Worm (Caenorhabditis elegans) whole organism, young adult: Measurements from ENCODE around the gene Y69A2AR.28.

Experiments
- B0261.1 ChIP-seq: sonication (generic microtip); optimal IDR thresholded peaks from 2 replicates; lab custom pipeline; 2016; ENCODE audit warnings: mild to moderate bottlenecking, missing genetic modification characterization, moderate library complexity, missing compliant biosample characterization
- C06A6.2 ChIP-seq: fragments of 200-800 bp; sonication (Bioruptor generic); conservative IDR thresholded peaks from 2 replicates; pipeline ENCODE4 v1.3.6; 2022; ENCODE audit warnings: missing genetic modification characterization, missing compliant biosample characterization
- C17E4.6 ChIP-seq: fragments of 200-800 bp; sonication (Bioruptor generic); IDR thresholded peaks from 2 replicates; pipeline ENCODE4 v1.3.6; 2022; ENCODE audit warnings: missing genetic modification reagents, missing genetic modification characterization, missing compliant biosample characterization
- F49E8.2 ChIP-seq: sonication (generic microtip); optimal IDR thresholded peaks from 3 replicates; lab custom pipeline; 2017; ENCODE audit warnings: missing genetic modification characterization, mild to moderate bottlenecking, missing compliant biosample characterization, antibody characterized with exemption, moderate library complexity; ENCODE audit not compliant: insufficient read depth
- F57A8.1 ChIP-seq: fragments of 200-800 bp; sonication (Bioruptor generic); optimal IDR thresholded peaks from 2 replicates; lab custom pipeline; 2018; ENCODE audit warnings: mild to moderate bottlenecking, missing genetic modification characterization, moderate library complexity, missing compliant biosample characterization
- T07F8.4 ChIP-seq: sonication (generic microtip); optimal IDR thresholded peaks from 2 replicates; lab custom pipeline; 2016; ENCODE audit warnings: mild to moderate bottlenecking, missing genetic modification characterization, moderate library complexity, missing compliant biosample characterization
- Y53F4B.3 ChIP-seq: fragments of 200-800 bp; sonication (Bioruptor generic); IDR thresholded peaks from 2 replicates; pipeline ENCODE4 v1.3.6; 2022; ENCODE audit warnings: missing genetic modification reagents, missing genetic modification characterization, missing compliant biosample characterization
- Y67H2A.10 ChIP-seq: fragments of 200-800 bp; sonication (Bioruptor generic); conservative IDR thresholded peaks from 2 replicates; pipeline ENCODE4 v1.3.6; 2022; ENCODE audit warnings: missing genetic modification reagents, missing genetic modification characterization, missing compliant biosample characterization
- ZK185.1 ChIP-seq: sonication (generic microtip); optimal IDR thresholded peaks from 2 replicates; lab custom pipeline; 2016; ENCODE audit warnings: mild to moderate bottlenecking, missing genetic modification characterization, missing compliant biosample characterization; ENCODE audit not compliant: poor library complexity, severe bottlenecking
- akir-1 ChIP-seq: fragments of 200-800 bp; sonication (Bioruptor generic); optimal IDR thresholded peaks from 2 replicates; lab custom pipeline; 2018; ENCODE audit warnings: mild to moderate bottlenecking, missing genetic modification characterization, moderate library complexity, missing compliant biosample characterization
- aptf-2 ChIP-seq: fragments of 200-800 bp; sonication (Bioruptor generic); conservative IDR thresholded peaks from 2 replicates; pipeline ENCODE4 v1.3.6; 2022; ENCODE audit warnings: missing genetic modification reagents, missing genetic modification characterization, missing compliant biosample characterization
- atf-7 ChIP-seq: sonication (generic microtip); optimal IDR thresholded peaks from 2 replicates; lab custom pipeline; 2017; ENCODE audit warnings: mild to moderate bottlenecking, missing genetic modification characterization, missing compliant biosample characterization
- attf-5 ChIP-seq: fragments of 200-800 bp; sonication (Bioruptor generic); optimal IDR thresholded peaks from 2 replicates; lab custom pipeline; 2018; ENCODE audit warnings: mild to moderate bottlenecking, missing genetic modification characterization, missing compliant biosample characterization
- attf-6 ChIP-seq: fragments of 200-800 bp; sonication (Bioruptor generic); IDR thresholded peaks from 2 replicates; pipeline ENCODE4 v1.3.6; 2022; ENCODE audit warnings: missing genetic modification reagents, missing genetic modification characterization, missing compliant biosample characterization
- bed-1 ChIP-seq: fragments of 200-800 bp; sonication (Bioruptor generic); IDR thresholded peaks from 2 replicates; pipeline ENCODE4 v1.3.6; 2022; ENCODE audit warnings: missing genetic modification reagents, missing genetic modification characterization, missing compliant biosample characterization
- ceh-40 ChIP-seq: fragments of 200-800 bp; sonication (Bioruptor generic); IDR thresholded peaks from 2 replicates; pipeline ENCODE4 v1.3.6; 2022; ENCODE audit warnings: missing genetic modification characterization, missing compliant biosample characterization
- ceh-58 ChIP-seq: fragments of 200-800 bp; sonication (Bioruptor generic); IDR thresholded peaks from 2 replicates; pipeline ENCODE4 v1.3.6; 2022; ENCODE audit warnings: missing genetic modification characterization, missing compliant biosample characterization
- ceh-79 ChIP-seq: sonication (generic microtip); optimal IDR thresholded peaks from 2 replicates; lab custom pipeline; 2017; ENCODE audit warnings: mild to moderate bottlenecking, missing genetic modification characterization, missing compliant biosample characterization
- ceh-91 ChIP-seq: fragments of 200-800 bp; sonication (Bioruptor generic); IDR thresholded peaks from 2 replicates; pipeline ENCODE4 v1.3.6; 2022; ENCODE audit warnings: missing genetic modification reagents, missing genetic modification characterization, missing compliant biosample characterization
- die-1 ChIP-seq: sonication (generic microtip); optimal IDR thresholded peaks from 2 replicates; lab custom pipeline; 2016; ENCODE audit warnings: missing genotype, mild to moderate bottlenecking, missing genetic modification characterization, missing compliant biosample characterization
- dpl-1 ChIP-seq: fragments of 150-350 bp; optimal IDR thresholded peaks from 2 replicates; lab custom pipeline; 2014; ENCODE audit warnings: missing biosample characterization, missing genetic modification reagents, missing genetic modification characterization
- egl-44 ChIP-seq: fragments of 200-800 bp; sonication (Bioruptor generic); IDR thresholded peaks from 2 replicates; pipeline ENCODE4 v1.3.6; 2022; ENCODE audit warnings: missing genetic modification reagents, missing genetic modification characterization, missing compliant biosample characterization
- egrh-3 ChIP-seq: fragments of 200-800 bp; sonication (Bioruptor generic); IDR thresholded peaks from 2 replicates; pipeline ENCODE4 v1.3.6; 2022; ENCODE audit warnings: missing genetic modification reagents, missing genetic modification characterization, missing compliant biosample characterization
- ets-4 ChIP-seq: fragments of 200-800 bp; sonication (Bioruptor generic); optimal IDR thresholded peaks from 2 replicates; lab custom pipeline; 2018; ENCODE audit warnings: mild to moderate bottlenecking, missing genetic modification characterization, missing compliant biosample characterization
- fkh-3 ChIP-seq: sonication (generic microtip); optimal IDR thresholded peaks from 2 replicates; lab custom pipeline; 2016; ENCODE audit warnings: mild to moderate bottlenecking, missing genetic modification characterization, missing compliant biosample characterization
- gei-17 ChIP-seq: fragments of 200-800 bp; sonication (Bioruptor generic); optimal IDR thresholded peaks from 2 replicates; lab custom pipeline; 2018; ENCODE audit warnings: mild to moderate bottlenecking, missing genetic modification characterization, missing compliant biosample characterization
- him-1 ChIP-seq: sonication (generic microtip); optimal IDR thresholded peaks from 2 replicates; lab custom pipeline; 2016; ENCODE audit warnings: missing genotype, missing genetic modification reagents, missing genetic modification characterization, missing compliant biosample characterization
- hlh-26 ChIP-seq: fragments of 200-800 bp; sonication (Bioruptor generic); conservative IDR thresholded peaks from 2 replicates; pipeline ENCODE4 v1.3.6; 2022; ENCODE audit warnings: missing genetic modification reagents, missing genetic modification characterization, missing compliant biosample characterization
- hmg-1.2 ChIP-seq: fragments of 200-800 bp; sonication (Bioruptor generic); IDR thresholded peaks from 2 replicates; pipeline ENCODE4 v1.3.6; 2022; ENCODE audit warnings: missing genetic modification reagents, missing genetic modification characterization, missing compliant biosample characterization
- lin-26 ChIP-seq: fragments of 200-800 bp; sonication (Bioruptor generic); IDR thresholded peaks from 2 replicates; pipeline ENCODE4 v1.3.6; 2022; ENCODE audit warnings: missing genetic modification reagents, missing genetic modification characterization, missing compliant biosample characterization
- lin-35 ChIP-seq, 3 experiments: fragments of 150-350 bp in 2 of 3; sonication (generic microtip) in 1 of 3; optimal IDR thresholded peaks; 2 replicates each; lab custom pipeline; 2014 to 2018; ENCODE audit warnings: missing biosample characterization in 3 of 3, missing genetic modification characterization in 3 of 3, missing genetic modification reagents in 3 of 3
- madf-10 ChIP-seq: sonication (generic microtip); optimal IDR thresholded peaks from 2 replicates; lab custom pipeline; 2016; ENCODE audit warnings: mild to moderate bottlenecking, missing genetic modification characterization, missing compliant biosample characterization
- madf-6 ChIP-seq: fragments of 200-800 bp; sonication (Bioruptor generic); IDR thresholded peaks from 2 replicates; pipeline ENCODE4 v1.3.6; 2022; ENCODE audit warnings: missing genetic modification reagents, missing genetic modification characterization, missing compliant biosample characterization
- mes-4 ChIP-seq: sonication (generic microtip); optimal IDR thresholded peaks from 2 replicates; lab custom pipeline; 2016; ENCODE audit warnings: missing genotype, missing genetic modification characterization, missing compliant biosample characterization
- mxl-1 ChIP-seq: sonication (generic microtip); optimal IDR thresholded peaks from 2 replicates; lab custom pipeline; 2016; ENCODE audit warnings: missing genetic modification characterization, missing compliant biosample characterization
- nfya-1 ChIP-seq: sonication (generic microtip); optimal IDR thresholded peaks from 2 replicates; lab custom pipeline; 2017; ENCODE audit warnings: antibody characterized with exemption, missing compliant biosample characterization, missing genetic modification characterization, borderline replicate concordance; ENCODE audit not compliant: insufficient read depth
- nfya-2 ChIP-seq: fragments of 200-800 bp; sonication (Bioruptor generic); IDR thresholded peaks from 2 replicates; pipeline ENCODE4 v1.3.6; 2022; ENCODE audit warnings: missing genetic modification reagents, missing genetic modification characterization, missing compliant biosample characterization
- nhr-27 ChIP-seq: fragments of 200-800 bp; sonication (Bioruptor generic); optimal IDR thresholded peaks from 2 replicates; lab custom pipeline; 2018; ENCODE audit warnings: mild to moderate bottlenecking, missing genetic modification characterization, moderate library complexity, missing compliant biosample characterization
- rcor-1 ChIP-seq: fragments of 200-800 bp; sonication (Bioruptor generic); IDR thresholded peaks from 2 replicates; pipeline ENCODE4 v1.3.6; 2022; ENCODE audit warnings: missing genetic modification reagents, missing genetic modification characterization, missing compliant biosample characterization
- rpc-1 ChIP-seq, 2 experiments: fragments of 150-350 bp in 1 of 2; sonication (generic microtip) in 1 of 2; optimal IDR thresholded peaks; 2 replicates each; lab custom pipeline; 2014 to 2018; ENCODE audit warnings: missing biosample characterization in 1 of 2, missing genetic modification characterization in 1 of 2, missing genetic modification reagents in 1 of 2, missing genotype in 1 of 2
- snpc-1.1 ChIP-seq: sonication (generic microtip); optimal IDR thresholded peaks from 2 replicates; lab custom pipeline; 2017; ENCODE audit warnings: missing genetic modification characterization, mild to moderate bottlenecking, missing compliant biosample characterization, antibody characterized with exemption, moderate library complexity, missing genotype, missing genetic modification reagents; ENCODE audit not compliant: insufficient read depth
- sptf-2 ChIP-seq: fragments of 200-800 bp; sonication (Bioruptor generic); optimal IDR thresholded peaks from 2 replicates; lab custom pipeline; 2018; ENCODE audit warnings: mild to moderate bottlenecking, missing genetic modification characterization, missing compliant biosample characterization
- tbp1 ChIP-seq: fragments of 200-800 bp; sonication (Bioruptor generic); optimal IDR thresholded peaks from 2 replicates; lab custom pipeline; 2018; ENCODE audit warnings: mild to moderate bottlenecking, missing genetic modification characterization, missing compliant biosample characterization
- ztf-3 ChIP-seq: fragments of 200-800 bp; sonication (Bioruptor generic); optimal IDR thresholded peaks from 2 replicates; lab custom pipeline; 2018; ENCODE audit warnings: mild to moderate bottlenecking, missing genetic modification characterization, missing compliant biosample characterization

Gene Y69A2AR.28

DNA sequence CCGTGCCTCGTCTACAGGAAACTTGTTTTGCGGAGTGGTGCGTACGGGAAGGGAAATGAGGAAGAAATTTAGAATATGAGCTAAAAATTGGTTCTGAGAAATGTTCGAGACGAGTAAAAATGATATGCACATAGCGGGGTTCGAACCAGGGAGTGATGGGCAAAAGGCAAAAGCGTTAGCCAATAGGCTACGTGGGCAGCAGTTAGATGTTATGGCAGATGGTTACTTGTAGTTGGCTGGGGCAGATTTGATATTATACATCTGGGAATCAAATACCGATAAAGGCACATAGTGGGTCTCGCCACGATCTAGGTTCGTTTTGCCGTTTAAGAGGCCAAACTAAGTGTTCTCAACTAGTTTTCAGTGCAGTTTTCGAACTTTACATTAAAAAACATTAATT, 44.4 kb upstream of the Y69A2AR.28 start (continued):
- TF ChIP-seq egrh-3 (GFP tag; lab: Robert Waterston, UW): no peak
- TF ChIP-seq Y67H2A.10 (GFP tag; lab: Robert Waterston, UW): no peak; the same call in 1 of the 2 replicates
- TF ChIP-seq egl-44 (GFP tag; lab: Robert Waterston, UW): no peak
- 0 out of 2 replicates have a peak, but pooled peaks have one; percentile 28 for TF ChIP-seq rcor-1 (GFP tag; lab: Robert Waterston, UW)
- TF ChIP-seq ztf-3: no peak
- TF ChIP-seq C17E4.6 (GFP tag; lab: Robert Waterston, UW): 0 out of 2 replicates have a peak, but pooled peaks have one; percentile 13
- TF ChIP-seq bed-1: 0 out of 2 replicates have a peak, but pooled peaks have one; percentile 26
- no peak for TF ChIP-seq akir-1 (GFP tag; lab: Kevin White, UChicago)
- TF ChIP-seq ceh-91 (GFP tag; lab: Robert Waterston, UW): no peak
- no peak for TF ChIP-seq atf-7 (tag; lab: Kevin White, UChicago)
- TF ChIP-seq die-1: peak; percentile 93

DNA sequence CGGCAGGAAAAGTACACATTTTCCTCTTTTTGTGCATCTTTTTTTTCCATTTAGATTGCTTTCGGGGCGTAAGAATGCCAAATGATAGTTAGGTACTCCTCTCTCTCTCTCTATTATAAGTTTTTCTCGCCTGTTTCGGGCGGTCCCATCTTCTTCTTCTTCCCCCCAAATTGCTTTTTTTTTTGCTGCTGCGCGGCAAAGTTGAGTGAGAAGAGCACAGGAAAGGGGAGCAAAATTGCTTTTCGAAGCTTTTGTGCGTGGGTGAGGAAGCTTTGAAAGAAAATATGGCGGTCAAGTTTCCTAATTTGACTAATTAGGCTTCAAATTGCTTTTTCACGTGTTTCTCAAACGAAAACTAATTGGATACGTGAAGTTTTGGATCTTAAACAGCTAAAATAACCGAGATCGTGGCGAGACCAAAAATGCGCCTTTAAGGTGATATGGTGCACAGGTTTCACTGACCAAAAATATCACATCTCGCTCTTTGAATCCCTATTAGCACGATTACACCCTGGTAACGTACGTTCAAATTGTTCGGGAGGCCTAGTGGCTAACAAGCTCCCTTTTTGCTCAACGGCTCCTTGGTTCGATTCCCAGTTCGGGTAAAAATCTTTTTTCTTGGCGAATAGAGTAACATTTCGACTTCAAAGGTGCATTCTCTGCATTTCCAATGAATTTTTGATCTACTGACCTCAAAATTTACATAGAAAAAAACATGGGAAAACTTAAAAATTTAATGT, 43.7 kb upstream of the Y69A2AR.28 start:
- no peak for TF ChIP-seq ZK185.1
- no peak for TF ChIP-seq mes-4 (tag; lab: Kevin White, UChicago)
- TF ChIP-seq ceh-40 (GFP tag; lab: Robert Waterston, UW): no peak
- TF ChIP-seq C06A6.2 (GFP tag; lab: Robert Waterston, UW): no peak
- no peak for TF ChIP-seq Y53F4B.3
- TF ChIP-seq sptf-2 (GFP tag; lab: Kevin White, UChicago): no peak
- TF ChIP-seq rpc-1 (optimal IDR thresholded peaks at IDR 0.05; lab: Kevin White, UChicago): peak; percentile 62
- peak; percentile 65 for TF ChIP-seq rpc-1 (tag; optimal IDR thresholded peaks at IDR 0.05; lab: Kevin White, UChicago)
- peak; percentile 0 for TF ChIP-seq F49E8.2 (tag; lab: Kevin White, UChicago)
- peak; percentile 41; the same call in 1 of the 2 replicates for TF ChIP-seq lin-26 (GFP tag; lab: Robert Waterston, UW)
- peak; percentile 36; the same call in 1 of the 2 replicates for TF ChIP-seq madf-6
- TF ChIP-seq mxl-1 (tag; lab: Kevin White, UChicago): no peak
- TF ChIP-seq B0261.1 (tag; lab: Kevin White, UChicago): peak; percentile 57
- no peak for TF ChIP-seq dpl-1 (GFP tag; lab: Kevin White, UChicago)
- no peak for TF ChIP-seq T07F8.4 (tag; lab: Kevin White, UChicago)
- TF ChIP-seq hmg-1.2: 0 out of 2 replicates have a peak, but pooled peaks have one; percentile 28
- TF ChIP-seq fkh-3: no peak
- no peak for TF ChIP-seq snpc-1.1 (tag; lab: Kevin White, UChicago)
- TF ChIP-seq tbp1 (GFP tag; lab: Kevin White, UChicago): peak; percentile 88
- no peak for TF ChIP-seq F57A8.1 (GFP tag; lab: Kevin White, UChicago)

DNA sequence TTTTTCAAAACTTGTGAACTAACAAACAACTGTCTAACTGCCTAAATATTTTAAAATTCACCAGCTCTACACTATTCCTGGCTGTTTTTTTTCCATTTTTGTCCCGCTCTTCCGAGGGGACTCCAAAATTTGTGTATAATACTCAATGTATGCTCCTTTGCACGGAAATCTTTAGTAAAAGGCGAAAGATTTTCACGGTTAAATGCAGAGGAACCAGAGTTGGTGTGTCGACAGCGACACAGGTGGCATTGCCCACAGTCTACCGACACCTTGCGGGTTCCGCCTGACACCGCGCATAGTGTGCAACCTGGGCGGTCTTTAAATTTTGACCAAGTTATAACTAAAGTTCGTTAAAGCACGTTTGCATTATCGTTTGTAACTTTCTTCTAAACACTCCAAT, 42.1 kb upstream of the Y69A2AR.28 start:
- TF ChIP-seq ceh-79 (no peak), ets-4 (GFP tag; lab: Kevin White, UChicago) (no peak), lin-35 (GFP tag; optimal IDR thresholded peaks at IDR 0.05; lab: Kevin White, UChicago) (no peak), nfya-2 (GFP tag; lab: Robert Waterston, UW) (no peak), aptf-2 (GFP tag; lab: Robert Waterston, UW) (no peak), gei-17 (GFP tag; lab: Kevin White, UChicago) (no peak), mes-4 (tag; lab: Kevin White, UChicago) (no peak), atf-7 (tag; lab: Kevin White, UChicago) (no peak), hlh-26 (GFP tag; lab: Robert Waterston, UW) (no peak), attf-5 (GFP tag; lab: Kevin White, UChicago) (no peak), nfya-1 (no peak), Y67H2A.10 (GFP tag; lab: Robert Waterston, UW) (no peak), ceh-40 (GFP tag; lab: Robert Waterston, UW) (no peak), him-1 (tag; lab: Kevin White, UChicago) (peak; percentile 65), egrh-3 (GFP tag; lab: Robert Waterston, UW) (no peak), madf-10 (tag; lab: Kevin White, UChicago) (no peak), ceh-58 (no peak), rpc-1 (optimal IDR thresholded peaks at IDR 0.05; lab: Kevin White, UChicago) (no peak), rpc-1 (tag; optimal IDR thresholded peaks at IDR 0.05; lab: Kevin White, UChicago) (peak; percentile 4), nhr-27 (tag; lab: Kevin White, UChicago) (no peak), sptf-2 (GFP tag; lab: Kevin White, UChicago) (no peak), attf-6 (GFP tag; lab: Robert Waterston, UW) (peak; percentile 80)
